Worm (Caenorhabditis elegans): ENCODE results near the gene ttr-34.

Gene ttr-34

DNA sequence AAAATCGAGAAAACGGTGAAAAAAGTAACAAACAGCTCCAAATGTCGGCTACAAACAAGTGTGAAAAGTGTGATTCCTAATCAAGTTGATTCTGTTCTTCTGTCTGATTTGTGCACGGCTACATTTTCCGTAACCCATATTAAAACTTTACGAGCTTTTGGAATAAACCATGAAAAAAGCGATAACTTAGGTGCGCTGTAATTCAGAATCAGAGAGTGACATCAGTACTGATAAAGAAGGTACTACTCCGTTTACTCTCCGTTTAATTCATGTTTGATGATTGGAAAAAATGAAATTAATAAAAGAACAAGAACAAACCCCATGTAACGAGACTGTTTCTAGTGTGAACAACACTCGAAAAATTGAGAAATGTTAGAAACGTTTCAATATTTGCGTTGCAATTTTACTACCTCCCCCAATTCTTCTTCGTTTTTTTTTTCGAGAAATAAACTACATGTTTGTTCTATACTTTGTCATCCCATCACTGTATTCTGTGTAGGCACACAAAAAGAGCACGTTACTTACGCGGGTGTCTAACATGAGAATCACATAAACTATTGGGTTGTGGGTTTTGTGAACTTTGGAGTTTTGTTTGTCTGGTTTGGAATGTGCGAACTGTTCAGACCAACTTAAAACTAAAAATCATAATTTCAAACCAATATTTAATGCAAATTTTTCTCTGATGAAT, 22.9 kb downstream of the ttr-34 start:
- TF ChIP-seq aly-2 (tag; optimal IDR thresholded peaks at IDR 0.05) (no peak), nhr-77 (tag; optimal IDR thresholded peaks at IDR 0.05) (no peak), elt-3 (tag; optimal IDR thresholded peaks at IDR 0.05) (no peak), nhr-129 (tag; optimal IDR thresholded peaks at IDR 0.05) (peak; percentile 1), blmp-1 (tag; optimal IDR thresholded peaks at IDR 0.05; ENCODE audit: insufficient read depth) (no peak), mab-5 (tag; optimal IDR thresholded peaks at IDR 0.05) (no peak), fos-1 (tag; optimal IDR thresholded peaks at IDR 0.05) (peak; percentile 59), F13H6.1 (tag; optimal IDR thresholded peaks at IDR 0.05) (peak; percentile 49), sma-9 (GFP tag; optimal IDR thresholded peaks at IDR 0.05) (peak; percentile 10), sma-9 (tag; optimal IDR thresholded peaks at IDR 0.05) (no peak), ceh-82 (tag; optimal IDR thresholded peaks at IDR 0.05) (no peak)

DNA sequence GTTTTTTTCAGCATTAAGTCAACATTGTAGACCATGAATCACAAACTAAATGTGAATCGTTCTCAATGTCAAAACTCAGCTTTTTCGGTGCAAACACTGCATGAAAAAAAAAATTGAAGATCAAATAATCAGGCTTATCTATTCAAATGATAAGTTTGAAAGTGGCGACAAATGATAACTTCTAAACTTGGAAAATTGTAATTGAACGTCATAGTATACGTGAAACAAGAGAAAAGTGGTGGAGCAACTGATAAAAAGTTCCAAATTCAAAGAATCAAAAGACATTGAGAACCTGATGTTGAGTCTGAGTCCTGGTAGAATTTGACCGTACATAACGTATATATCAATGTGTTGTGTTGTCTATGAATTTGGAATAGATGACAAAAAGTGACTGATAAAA, 23.6 kb downstream of the ttr-34 start:
- TF ChIP-seq fos-1 (tag; optimal IDR thresholded peaks at IDR 0.05) (peak; percentile 68), lin-11 (tag; optimal IDR thresholded peaks at IDR 0.05) (no peak), F13H6.1 (tag; optimal IDR thresholded peaks at IDR 0.05) (no peak), mdl-1 (tag; optimal IDR thresholded peaks at IDR 0.05) (no peak), crh-2 (tag; optimal IDR thresholded peaks at IDR 0.05) (peak; percentile 29), nhr-10 (tag; optimal IDR thresholded peaks at IDR 0.05) (no peak), lin-39 (tag; optimal IDR thresholded peaks at IDR 0.05) (no peak), sma-9 (GFP tag; optimal IDR thresholded peaks at IDR 0.05) (peak; percentile 59), sma-9 (tag; optimal IDR thresholded peaks at IDR 0.05) (no peak), ceh-16 (tag; optimal IDR thresholded peaks at IDR 0.05) (no peak)

DNA sequence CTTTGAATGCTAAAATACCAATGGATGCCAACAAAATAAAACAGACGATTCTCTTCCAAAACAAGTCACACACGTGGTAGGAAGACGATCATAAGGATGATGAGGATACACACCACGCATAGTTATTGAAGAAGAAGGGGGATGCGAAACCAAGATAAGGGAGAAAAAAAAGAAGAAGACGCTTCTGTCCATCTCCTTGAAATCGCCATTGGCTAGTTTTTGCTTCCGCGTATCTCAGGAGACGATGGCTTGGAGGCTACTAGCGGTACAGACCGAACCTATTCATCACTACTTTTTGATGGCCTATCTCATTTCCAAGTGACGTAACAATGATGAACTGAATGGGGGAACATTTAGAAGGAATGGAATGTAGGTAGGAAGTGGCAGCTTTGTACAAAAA, 24.7 kb downstream of the ttr-34 start:
- TF ChIP-seq ztf-11 (tag; optimal IDR thresholded peaks at IDR 0.05) (no peak), F13H6.1 (tag; optimal IDR thresholded peaks at IDR 0.05) (no peak), nhr-11 (tag; optimal IDR thresholded peaks at IDR 0.05) (no peak), ZK546.5 (tag; optimal IDR thresholded peaks at IDR 0.05) (no peak), skn-1 (tag; optimal IDR thresholded peaks at IDR 0.05) (no peak), aly-2 (tag; optimal IDR thresholded peaks at IDR 0.05) (no peak), sma-3 (GFP tag; optimal IDR thresholded peaks at IDR 0.05) (no peak), R02D3.7 (tag; optimal IDR thresholded peaks at IDR 0.05) (no peak), fos-1 (tag; optimal IDR thresholded peaks at IDR 0.05) (no peak), ceh-82 (tag; optimal IDR thresholded peaks at IDR 0.05) (no peak), mdl-1 (tag; optimal IDR thresholded peaks at IDR 0.05) (no peak), peb-1 (tag; optimal IDR thresholded peaks at IDR 0.05) (no peak), ceh-16 (tag; optimal IDR thresholded peaks at IDR 0.05) (peak; percentile 17), crh-2 (tag; optimal IDR thresholded peaks at IDR 0.05) (no peak), elt-1 (tag; optimal IDR thresholded peaks at IDR 0.05) (no peak), mbf-1 (tag; optimal IDR thresholded peaks at IDR 0.05) (no peak), dmd-4 (tag; optimal IDR thresholded peaks at IDR 0.05) (no peak), snpc-4 (tag; optimal IDR thresholded peaks at IDR 0.05) (no peak), nhr-10 (tag; optimal IDR thresholded peaks at IDR 0.05) (no peak), unc-62 (GFP tag; optimal IDR thresholded peaks at IDR 0.05) (no peak), blmp-1 (tag; optimal IDR thresholded peaks at IDR 0.05; ENCODE audit: insufficient read depth) (no peak), nhr-12 (tag; optimal IDR thresholded peaks at IDR 0.05) (no peak), nhr-6 (tag; optimal IDR thresholded peaks at IDR 0.05) (no peak), nhr-237 (tag; optimal IDR thresholded peaks at IDR 0.05) (no peak), elt-3 (tag; optimal IDR thresholded peaks at IDR 0.05) (no peak), gmeb-1 (tag; optimal IDR thresholded peaks at IDR 0.05) (no peak), lin-13 (GFP tag; optimal IDR thresholded peaks at IDR 0.05) (no peak), lin-11 (tag; optimal IDR thresholded peaks at IDR 0.05) (no peak), nhr-77 (tag; optimal IDR thresholded peaks at IDR 0.05) (no peak), nhr-21 (tag; optimal IDR thresholded peaks at IDR 0.05) (peak; percentile 40), sem-4 (tag; optimal IDR thresholded peaks at IDR 0.05) (peak; percentile 8), egl-27 (tag; optimal IDR thresholded peaks at IDR 0.05) (no peak), unc-39 (tag; optimal IDR thresholded peaks at IDR 0.05) (no peak), ama-1 (optimal IDR thresholded peaks at IDR 0.05) (no peak), alr-1 (tag; optimal IDR thresholded peaks at IDR 0.05) (no peak), nhr-129 (tag; optimal IDR thresholded peaks at IDR 0.05) (peak; percentile 49), nhr-25 (tag; optimal IDR thresholded peaks at IDR 0.05) (peak; percentile 43), Y55F3AM.14 (GFP tag; optimal IDR thresholded peaks at IDR 0.05) (no peak), sma-9 (GFP tag; optimal IDR thresholded peaks at IDR 0.05) (peak; percentile 10), sma-9 (tag; optimal IDR thresholded peaks at IDR 0.05) (no peak), lin-39 (tag; optimal IDR thresholded peaks at IDR 0.05) (no peak), unc-55 (GFP tag; optimal IDR thresholded peaks at IDR 0.05) (no peak), ztf-4 (tag; optimal IDR thresholded peaks at IDR 0.05) (no peak), mab-5 (tag; optimal IDR thresholded peaks at IDR 0.05) (no peak), nhr-23 (tag; optimal IDR thresholded peaks at IDR 0.05) (no peak), lsy-2 (tag; optimal IDR thresholded peaks at IDR 0.05) (no peak)

All from whole organism, L2 larva.